Worm (Caenorhabditis elegans) whole organism, L4 larva: ENCODE measurements around the gene C14A4.9.
A peak's percentile ranks its signal among the peaks of the same experiment; 100 is the strongest.

ENCODE experiments used
- F10B5.3 ChIP-seq: sonication (generic microtip); optimal IDR thresholded peaks from 2 replicates; lab custom pipeline; 2016; ENCODE audit warnings: mild to moderate bottlenecking, missing genetic modification characterization, missing compliant biosample characterization
- F49E8.2 ChIP-seq: sonication (generic microtip); optimal IDR thresholded peaks from 2 replicates; lab custom pipeline; 2016; ENCODE audit warnings: missing compliant biosample characterization, mild to moderate bottlenecking, missing genetic modification characterization, borderline replicate concordance
- R02D3.7 ChIP-seq: fragments of 150-350 bp; sonication (generic microtip); optimal IDR thresholded peaks from 3 replicates; lab custom pipeline; 2014; ENCODE audit warnings: missing biosample characterization, missing genetic modification characterization
- T20F7.1 ChIP-seq: fragments of 200-800 bp; sonication (Bioruptor generic); optimal IDR thresholded peaks from 2 replicates; lab custom pipeline; 2018; ENCODE audit warnings: mild to moderate bottlenecking, missing genetic modification characterization, missing compliant biosample characterization
- Y105C5A.15 ChIP-seq: fragments of 200-800 bp; sonication (Bioruptor generic); IDR thresholded peaks from 2 replicates; pipeline ENCODE4 v1.3.6; 2022; ENCODE audit warnings: missing genetic modification characterization, missing compliant biosample characterization
- Y48G9A.11 ChIP-seq: fragments of 200-800 bp; sonication (Bioruptor generic); IDR thresholded peaks from 2 replicates; pipeline ENCODE4 v1.3.6; 2022; ENCODE audit warnings: missing genetic modification reagents, missing genetic modification characterization, missing compliant biosample characterization
- Y5F2A.4 ChIP-seq: fragments of 200-800 bp; sonication (Bioruptor generic); optimal IDR thresholded peaks from 2 replicates; lab custom pipeline; 2018; ENCODE audit warnings: mild to moderate bottlenecking, missing genetic modification characterization, missing compliant biosample characterization
- aha-1 ChIP-seq: fragments of 150-350 bp; peaks from one replicate; lab custom pipeline; 2014; ENCODE audit warnings: missing biosample characterization, missing genetic modification characterization
- ama-1 ChIP-seq: fragments of 150-350 bp; optimal IDR thresholded peaks from 2 replicates; lab custom pipeline; 2014; ENCODE audit warnings: inconsistent platforms, mixed read lengths
- ceh-28 ChIP-seq: fragments of 150-350 bp; optimal IDR thresholded peaks from 2 replicates; lab custom pipeline; 2014; ENCODE audit warnings: missing biosample characterization, missing genetic modification reagents, missing genetic modification characterization
- cey-2 ChIP-seq: sonication (generic microtip); optimal IDR thresholded peaks from 3 replicates; lab custom pipeline; 2017; ENCODE audit warnings: missing genetic modification characterization, mild to moderate bottlenecking, missing compliant biosample characterization, antibody characterized with exemption, borderline replicate concordance; ENCODE audit not compliant: insufficient read depth
- ctbp-1 ChIP-seq: fragments of 200-800 bp; sonication (Bioruptor generic); IDR thresholded peaks from 2 replicates; pipeline ENCODE4 v1.3.6; 2022; ENCODE audit warnings: missing genetic modification reagents, missing genetic modification characterization, missing compliant biosample characterization
- dmd-6 ChIP-seq: fragments of 200-800 bp; sonication (Bioruptor generic); IDR thresholded peaks from 2 replicates; pipeline ENCODE4 v1.3.6; 2022; ENCODE audit warnings: missing genetic modification reagents, missing genetic modification characterization, missing compliant biosample characterization
- dmd-9 ChIP-seq: fragments of 200-800 bp; sonication (Bioruptor generic); IDR thresholded peaks from 2 replicates; pipeline ENCODE4 v1.3.6; 2022; ENCODE audit warnings: missing genetic modification reagents, missing genetic modification characterization, missing compliant biosample characterization
- dpl-1 ChIP-seq: fragments of 150-350 bp; optimal IDR thresholded peaks from 2 replicates; lab custom pipeline; 2014; ENCODE audit warnings: missing biosample characterization, missing genetic modification reagents, missing genetic modification characterization
- egl-43 ChIP-seq: fragments of 200-800 bp; sonication (Bioruptor generic); IDR thresholded peaks from 2 replicates; pipeline ENCODE4 v1.3.6; 2022; ENCODE audit warnings: missing genetic modification reagents, missing genetic modification characterization, missing compliant biosample characterization
- fkh-10 ChIP-seq: fragments of 150-350 bp; optimal IDR thresholded peaks from 2 replicates; lab custom pipeline; 2014; ENCODE audit warnings: missing biosample characterization, missing genetic modification reagents, missing genetic modification characterization
- hif-1 ChIP-seq, 2 experiments: sonication (generic microtip); optimal IDR thresholded peaks; 2 replicates each; lab custom pipeline; 2016 to 2017; ENCODE audit warnings: missing compliant biosample characterization in 2 of 2, missing genetic modification characterization in 2 of 2, missing genetic modification reagents in 2 of 2, missing genotype in 2 of 2, mild to moderate bottlenecking in 1 of 2
- hlh-30 ChIP-seq: sonication (generic microtip); optimal IDR thresholded peaks from 2 replicates; lab custom pipeline; 2017; ENCODE audit warnings: antibody characterized with exemption, mild to moderate bottlenecking, missing genetic modification characterization, missing compliant biosample characterization; ENCODE audit not compliant: insufficient read depth
- hmg-1.1 ChIP-seq: fragments of 200-800 bp; sonication (Bioruptor generic); IDR thresholded peaks from 2 replicates; pipeline ENCODE4 v1.3.6; 2022; ENCODE audit warnings: missing genetic modification reagents, missing genetic modification characterization, missing compliant biosample characterization
- lin-15B ChIP-seq: fragments of 150-350 bp; sonication (generic microtip); optimal IDR thresholded peaks from 3 replicates; lab custom pipeline; 2014; ENCODE audit warnings: missing biosample characterization, missing genetic modification characterization
- lin-38 ChIP-seq: fragments of 200-800 bp; sonication (Bioruptor generic); IDR thresholded peaks from 2 replicates; pipeline ENCODE4 v1.3.6; 2022; ENCODE audit warnings: missing genetic modification reagents, missing genetic modification characterization, missing compliant biosample characterization
- lir-3 ChIP-seq: sonication (generic microtip); optimal IDR thresholded peaks from 2 replicates; lab custom pipeline; 2016; ENCODE audit warnings: mild to moderate bottlenecking, missing genetic modification characterization, missing compliant biosample characterization
- lsy-2 ChIP-seq, 2 experiments: fragments of 150-350 bp in 1 of 2; sonication (generic microtip) in 1 of 2; optimal IDR thresholded peaks; 2 replicates each; lab custom pipeline; 2014 to 2017; ENCODE audit warnings: missing biosample characterization in 2 of 2, missing genetic modification characterization in 2 of 2
- madf-5 ChIP-seq, 2 experiments: fragments of 200-800 bp; sonication (Bioruptor generic); IDR thresholded peaks; 2 replicates each; pipeline ENCODE4 v1.3.6; 2022; ENCODE audit warnings: missing compliant biosample characterization in 2 of 2, missing genetic modification characterization in 2 of 2
- madf-9 ChIP-seq: fragments of 200-800 bp; sonication (Bioruptor generic); conservative IDR thresholded peaks from 2 replicates; pipeline ENCODE4 v1.3.6; 2022; ENCODE audit warnings: missing genetic modification reagents, missing genetic modification characterization, missing compliant biosample characterization
- mdl-1 ChIP-seq, 2 experiments: fragments of 150-350 bp in 1 of 2; sonication (generic microtip) in 1 of 2; optimal IDR thresholded peaks; 2 replicates each; lab custom pipeline; 2014 to 2017; ENCODE audit warnings: missing biosample characterization in 2 of 2, missing genetic modification characterization in 2 of 2
- mep-1 ChIP-seq: fragments of 150-350 bp; sonication (generic microtip); optimal IDR thresholded peaks from 3 replicates; lab custom pipeline; 2014; ENCODE audit warnings: missing biosample characterization, missing genetic modification characterization
- nhr-11 ChIP-seq: fragments of 150-350 bp; optimal IDR thresholded peaks from 2 replicates; lab custom pipeline; 2014; ENCODE audit warnings: missing biosample characterization, missing genetic modification characterization
- nhr-237 ChIP-seq: sonication (generic microtip); optimal IDR thresholded peaks from 2 replicates; lab custom pipeline; 2017; ENCODE audit warnings: missing biosample characterization, missing genetic modification characterization
- nhr-42 ChIP-seq: fragments of 200-800 bp; sonication (Bioruptor generic); IDR thresholded peaks from 2 replicates; pipeline ENCODE4 v1.3.6; 2022; ENCODE audit warnings: missing genetic modification characterization, missing compliant biosample characterization
- nhr-76 ChIP-seq: fragments of 150-350 bp; optimal IDR thresholded peaks from 2 replicates; lab custom pipeline; 2014; ENCODE audit warnings: missing biosample characterization, missing genetic modification characterization
- nhr-77 ChIP-seq: fragments of 150-350 bp; optimal IDR thresholded peaks from 2 replicates; lab custom pipeline; 2014; ENCODE audit warnings: missing biosample characterization, missing genetic modification characterization
- php-3 ChIP-seq: fragments of 200-800 bp; sonication (Bioruptor generic); IDR thresholded peaks from 2 replicates; pipeline ENCODE4 v1.3.6; 2022; ENCODE audit warnings: missing genetic modification reagents, missing genetic modification characterization, missing compliant biosample characterization
- pqm-1 ChIP-seq: sonication (generic microtip); optimal IDR thresholded peaks from 2 replicates; lab custom pipeline; 2017; ENCODE audit warnings: missing biosample characterization, missing genetic modification characterization
- rbr-2 ChIP-seq: sonication (generic microtip); optimal IDR thresholded peaks from 2 replicates; lab custom pipeline; 2016; ENCODE audit warnings: missing genotype, missing genetic modification characterization, missing compliant biosample characterization
- set-16 ChIP-seq: fragments of 200-800 bp; sonication (Bioruptor generic); IDR thresholded peaks from 2 replicates; pipeline ENCODE4 v1.3.6; 2022; ENCODE audit warnings: missing genetic modification reagents, missing genetic modification characterization, missing compliant biosample characterization
- skn-1 ChIP-seq: fragments of 150-350 bp; optimal IDR thresholded peaks from 2 replicates; lab custom pipeline; 2014; ENCODE audit warnings: missing biosample characterization, missing genetic modification characterization
- unc-39 ChIP-seq: sonication (generic microtip); optimal IDR thresholded peaks from 2 replicates; lab custom pipeline; 2017; ENCODE audit warnings: missing biosample characterization, missing genetic modification characterization
- unc-62 ChIP-seq, 3 experiments: fragments of 150-350 bp in 1 of 3; sonication (generic microtip); optimal IDR thresholded peaks in 2 of 3; peaks in 1 of 3; 1 replicate in 1 of 3; 2 replicates in 2 of 3; lab custom pipeline; 2014 to 2017; ENCODE audit warnings: missing biosample characterization in 3 of 3, missing genetic modification characterization in 3 of 3, missing genetic modification reagents in 3 of 3, missing genotype in 1 of 3
- vab-7 ChIP-seq: fragments of 200-800 bp; sonication (Bioruptor generic); IDR thresholded peaks from 2 replicates; pipeline ENCODE4 v1.3.6; 2022; ENCODE audit warnings: missing genetic modification reagents, missing genetic modification characterization, missing compliant biosample characterization
- zag-1 ChIP-seq: fragments of 150-350 bp; optimal IDR thresholded peaks from 2 replicates; lab custom pipeline; 2014; ENCODE audit warnings: missing biosample characterization, missing genetic modification characterization
- zip-11 ChIP-seq: fragments of 200-800 bp; sonication (Bioruptor generic); IDR thresholded peaks from 2 replicates; pipeline ENCODE4 v1.3.6; 2022; ENCODE audit warnings: missing genetic modification characterization, missing compliant biosample characterization
- ztf-11 ChIP-seq: fragments of 150-350 bp; optimal IDR thresholded peaks from 2 replicates; lab custom pipeline; 2014; ENCODE audit warnings: missing biosample characterization, missing genetic modification characterization

C14A4.9 gene

DNA sequence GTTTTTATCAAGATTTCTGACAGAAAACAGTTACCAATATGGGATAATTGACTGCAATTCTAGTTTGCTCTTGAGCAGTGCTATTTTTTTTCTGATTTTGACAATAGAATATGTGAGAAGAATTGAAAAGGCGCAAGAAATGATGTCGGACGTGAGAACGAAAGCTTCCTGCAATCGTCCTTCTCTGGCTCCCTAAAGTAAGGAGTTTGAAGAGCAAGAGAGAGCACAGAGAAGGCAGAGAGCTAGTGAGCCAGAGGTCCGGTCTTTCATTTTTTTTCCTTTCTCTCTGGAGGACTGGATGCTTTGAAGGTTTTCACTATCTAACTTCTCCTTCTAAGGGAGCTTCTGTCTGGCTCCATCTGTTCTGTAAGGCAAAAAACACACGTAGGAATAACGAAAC, 49.0 kb upstream of the C14A4.9 start (continued):
- TF ChIP-seq hlh-30 = no peak
- no peak for TF ChIP-seq nhr-76 (tag; lab: Kevin White, UChicago)
- TF ChIP-seq egl-43 (GFP tag; lab: Robert Waterston, UW) = no peak
- TF ChIP-seq ceh-28 (tag; lab: Kevin White, UChicago) = no peak
- TF ChIP-seq set-16 (GFP tag; lab: Robert Waterston, UW) = peak; percentile 37; the same call in 1 of the 2 replicates
- TF ChIP-seq php-3 (GFP tag; lab: Robert Waterston, UW) = no peak
- no peak for TF ChIP-seq ctbp-1 (GFP tag; lab: Robert Waterston, UW)
- no peak for TF ChIP-seq skn-1

DNA sequence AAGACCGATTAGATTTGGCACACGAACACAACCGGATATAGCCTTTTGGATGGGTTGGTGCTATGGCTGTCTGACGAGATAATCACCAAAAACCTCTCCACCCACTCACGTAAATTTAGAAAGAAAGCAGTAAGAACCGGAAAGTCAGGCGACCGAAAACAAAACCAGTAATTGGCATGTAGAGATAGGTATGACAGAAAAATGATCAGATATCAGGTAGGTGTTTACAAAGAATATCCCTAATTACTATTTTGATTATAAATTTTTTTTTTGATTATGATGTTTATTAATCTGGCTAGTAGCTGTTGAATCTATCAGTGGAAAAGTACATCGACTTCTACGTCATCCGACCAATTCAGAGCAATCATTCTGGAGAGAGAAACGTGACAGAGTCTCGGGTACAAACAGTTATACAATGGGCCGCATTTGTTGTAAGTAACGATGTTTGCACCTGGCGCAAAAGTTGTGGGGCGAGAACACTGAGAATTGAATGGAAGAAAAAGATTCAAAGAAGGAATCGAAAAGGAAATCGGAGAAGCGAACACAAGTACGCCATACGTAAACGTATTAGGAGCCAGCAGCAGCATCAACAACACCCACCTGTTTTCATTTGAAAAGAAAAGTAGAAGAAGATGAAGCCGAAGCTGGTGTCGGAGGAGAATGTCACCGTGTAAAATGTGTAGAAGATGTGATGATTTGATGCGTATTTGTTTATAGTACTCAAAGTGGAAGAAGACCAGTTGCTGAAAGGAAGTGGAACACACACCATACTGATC, 48.1 kb upstream of the C14A4.9 start:
- TF ChIP-seq aha-1 (tag; lab: Kevin White, UChicago) = peak; percentile 92
- peak in 1 of 2 experiments; percentile 91 for TF ChIP-seq unc-62 (GFP tag; optimal IDR thresholded peaks at IDR 0.05 in 1 of 2; lab: Kevin White, UChicago)
- no peak for TF ChIP-seq unc-62 (tag; optimal IDR thresholded peaks at IDR 0.05; lab: Kevin White, UChicago)
- TF ChIP-seq F49E8.2 = no peak
- TF ChIP-seq rbr-2 (tag; lab: Kevin White, UChicago) = peak; percentile 14
- 0 out of 4 replicates have a peak, but pooled peaks of 1 of the 2 experiments have one; percentile 7 for TF ChIP-seq madf-5 (GFP tag; IDR thresholded peaks at IDR 0.05; lab: Robert Waterston, UW)
- TF ChIP-seq madf-9 (GFP tag; lab: Robert Waterston, UW) = 0 out of 2 replicates have a peak, but pooled peaks have one; percentile 16
- TF ChIP-seq hlh-30 = peak; percentile 14
- peak; percentile 79 for TF ChIP-seq ama-1 (lab: Kevin White, UChicago)
- peak; percentile 31 for TF ChIP-seq mep-1 (tag; lab: Kevin White, UChicago)
- peak; percentile 25 for TF ChIP-seq nhr-11 (tag; lab: Kevin White, UChicago)
- no peak for TF ChIP-seq unc-39 (tag; lab: Kevin White, UChicago)
- no peak for TF ChIP-seq Y105C5A.15 (GFP tag; lab: Robert Waterston, UW)
- peak in 1 of 2 experiments; percentile 15 for TF ChIP-seq mdl-1 (tag; optimal IDR thresholded peaks at IDR 0.05; lab: Kevin White, UChicago)

DNA sequence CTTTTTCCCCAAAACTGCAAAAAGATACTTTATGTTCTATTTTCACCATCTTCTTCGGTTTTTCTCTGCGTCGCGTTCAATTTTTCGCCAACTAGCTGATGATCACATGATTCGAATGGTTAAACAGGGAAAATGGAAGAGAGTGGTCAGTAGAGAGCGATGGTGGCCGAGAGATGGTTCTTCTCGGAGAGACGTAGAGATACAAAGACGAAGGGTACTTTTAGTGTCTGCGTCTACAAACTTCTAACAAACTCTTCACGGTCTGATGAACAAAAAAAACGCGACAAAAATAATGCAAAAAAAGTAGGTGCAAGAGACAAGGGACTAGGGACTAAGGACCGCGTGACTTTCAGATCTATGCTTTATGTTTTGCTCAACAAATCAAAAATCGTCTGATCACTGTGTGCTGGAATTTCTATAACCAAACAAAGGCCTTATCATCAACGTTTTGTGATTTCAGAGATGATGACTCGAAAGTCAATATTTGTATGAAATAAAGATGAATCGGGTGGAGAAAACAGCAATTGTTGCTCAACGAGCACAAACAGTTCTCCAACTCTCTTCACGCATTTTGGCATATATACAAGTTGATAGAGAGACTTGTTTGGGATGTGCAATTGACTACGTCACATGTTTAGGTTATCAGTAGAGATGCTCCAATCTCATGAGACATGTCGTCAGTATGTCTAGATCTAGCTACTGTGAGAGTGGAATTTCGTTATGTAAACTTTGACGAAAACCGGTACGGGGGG, 47.0 kb upstream of the C14A4.9 start:
- TF ChIP-seq lin-38 (GFP tag; lab: Robert Waterston, UW) (peak; percentile 63), zag-1 (tag; lab: Kevin White, UChicago) (peak; percentile 52), nhr-77 (tag; lab: Kevin White, UChicago) (peak; percentile 94), vab-7 (GFP tag; lab: Robert Waterston, UW) (peak; percentile 46; the same call in 1 of the 2 replicates), lsy-2 (tag; optimal IDR thresholded peaks at IDR 0.05; lab: Kevin White, UChicago) (peak; percentile 76 to 92), dmd-9 (no peak), hmg-1.1 (GFP tag; lab: Robert Waterston, UW) (peak; percentile 80), Y48G9A.11 (no peak), ztf-11 (no peak), aha-1 (tag; lab: Kevin White, UChicago) (peak; percentile 99), Y5F2A.4 (GFP tag; lab: Kevin White, UChicago) (no peak), lir-3 (tag; lab: Kevin White, UChicago) (no peak), lin-15B (tag; lab: Kevin White, UChicago) (no peak), nhr-237 (no peak), cey-2 (tag; lab: Kevin White, UChicago) (peak; percentile 57), mep-1 (tag; lab: Kevin White, UChicago) (peak; percentile 89), ceh-28 (tag; lab: Kevin White, UChicago) (peak; percentile 14), R02D3.7 (tag; lab: Kevin White, UChicago) (no peak), pqm-1 (tag; lab: Kevin White, UChicago) (no peak), nhr-42 (GFP tag; lab: Robert Waterston, UW) (peak; percentile 60; the same call in 1 of the 2 replicates), F10B5.3 (tag; lab: Kevin White, UChicago) (no peak), dpl-1 (GFP tag; lab: Kevin White, UChicago) (peak; percentile 64), fkh-10 (GFP tag; lab: Kevin White, UChicago) (peak; percentile 91), T20F7.1 (GFP tag; lab: Kevin White, UChicago) (peak; percentile 67), dmd-6 (GFP tag; lab: Robert Waterston, UW) (peak; percentile 87), hif-1 (tag; optimal IDR thresholded peaks at IDR 0.05; lab: Kevin White, UChicago) (peak; percentile 25 to 69), hlh-30 (peak; percentile 99), nhr-11 (tag; lab: Kevin White, UChicago) (peak; percentile 98), rbr-2 (tag; lab: Kevin White, UChicago) (peak; percentile 83), zip-11 (no peak)
